Worm (Caenorhabditis elegans) whole organism, L3 larva: Measurements from ENCODE around the gene srh-46.

Experiments
- R02D3.7 ChIP-seq: fragments of 150-350 bp; optimal IDR thresholded peaks from 2 replicates; lab custom pipeline; 2014; ENCODE audit warnings: missing biosample characterization, missing genetic modification characterization
- aly-2 ChIP-seq: fragments of 150-350 bp; optimal IDR thresholded peaks from 2 replicates; lab custom pipeline; 2014; ENCODE audit warnings: missing biosample characterization, missing genetic modification characterization
- ama-1 ChIP-seq: fragments of 150-350 bp; optimal IDR thresholded peaks from 2 replicates; lab custom pipeline; 2018
- ceh-16 ChIP-seq: sonication (generic microtip); optimal IDR thresholded peaks from 2 replicates; lab custom pipeline; 2017; ENCODE audit warnings: missing biosample characterization, missing genetic modification characterization
- ceh-28 ChIP-seq: fragments of 150-350 bp; optimal IDR thresholded peaks from 2 replicates; lab custom pipeline; 2014; ENCODE audit warnings: missing biosample characterization, missing genetic modification reagents, missing genetic modification characterization
- ceh-9 ChIP-seq: sonication (generic microtip); optimal IDR thresholded peaks from 2 replicates; lab custom pipeline; 2018; ENCODE audit warnings: missing biosample characterization, missing genetic modification characterization
- egl-27 ChIP-seq: sonication (generic microtip); optimal IDR thresholded peaks from 4 replicates; lab custom pipeline; 2017; ENCODE audit warnings: missing biosample characterization, missing genetic modification reagents, missing genetic modification characterization
- egl-5 ChIP-seq: fragments of 150-350 bp; optimal IDR thresholded peaks from 2 replicates; lab custom pipeline; 2017; ENCODE audit warnings: missing biosample characterization, missing genetic modification reagents, missing genetic modification characterization, inconsistent platforms
- elt-1 ChIP-seq: fragments of 150-350 bp; optimal IDR thresholded peaks from 2 replicates; lab custom pipeline; 2014; ENCODE audit warnings: missing biosample characterization, missing genetic modification characterization
- elt-2 ChIP-seq: sonication (generic microtip); optimal IDR thresholded peaks from 2 replicates; lab custom pipeline; 2016; ENCODE audit warnings: missing genetic modification reagents, mild to moderate bottlenecking, missing genetic modification characterization, missing compliant biosample characterization
- elt-3 ChIP-seq, 3 experiments: fragments of 150-350 bp in 1 of 3; sonication (generic microtip) in 2 of 3; optimal IDR thresholded peaks; 2 replicates in 2 of 3; 4 replicates in 1 of 3; lab custom pipeline; 2014 to 2017; ENCODE audit warnings: missing biosample characterization in 3 of 3, missing genetic modification characterization in 3 of 3
- eor-1 ChIP-seq, 2 experiments: fragments of 150-350 bp; optimal IDR thresholded peaks; 2 replicates each; lab custom pipeline; 2014 to 2018; ENCODE audit warnings: missing biosample characterization in 2 of 2, missing genetic modification characterization in 2 of 2
- fkh-2 ChIP-seq: fragments of 150-350 bp; optimal IDR thresholded peaks from 2 replicates; lab custom pipeline; 2014; ENCODE audit warnings: missing biosample characterization, missing genetic modification reagents, missing genetic modification characterization
- fos-1 ChIP-seq: fragments of 150-350 bp; optimal IDR thresholded peaks from 2 replicates; lab custom pipeline; 2014; ENCODE audit warnings: missing biosample characterization, missing genetic modification characterization
- lin-15B ChIP-seq: fragments of 150-350 bp; optimal IDR thresholded peaks from 2 replicates; lab custom pipeline; 2014; ENCODE audit warnings: missing biosample characterization, missing genetic modification characterization
- lin-39 ChIP-seq: fragments of 150-350 bp; optimal IDR thresholded peaks from 2 replicates; lab custom pipeline; 2018; ENCODE audit warnings: missing biosample characterization, missing genetic modification reagents, missing genetic modification characterization
- mml-1 ChIP-seq: fragments of 150-350 bp; sonication (generic microtip); optimal IDR thresholded peaks from 3 replicates; lab custom pipeline; 2014; ENCODE audit warnings: missing biosample characterization, missing genetic modification characterization
- nfya-1 ChIP-seq: sonication (generic microtip); optimal IDR thresholded peaks from 2 replicates; lab custom pipeline; 2017; ENCODE audit warnings: missing genetic modification characterization, mild to moderate bottlenecking, missing compliant biosample characterization, antibody characterized with exemption, moderate library complexity; ENCODE audit not compliant: insufficient read depth
- nhr-11 ChIP-seq: fragments of 150-350 bp; optimal IDR thresholded peaks from 2 replicates; lab custom pipeline; 2014; ENCODE audit warnings: missing biosample characterization, missing genetic modification characterization
- nhr-12 ChIP-seq: fragments of 150-350 bp; optimal IDR thresholded peaks from 2 replicates; lab custom pipeline; 2014; ENCODE audit warnings: missing biosample characterization, missing genetic modification characterization
- nhr-23 ChIP-seq: fragments of 150-350 bp; optimal IDR thresholded peaks from 2 replicates; lab custom pipeline; 2014; ENCODE audit warnings: missing biosample characterization, missing genetic modification reagents, missing genetic modification characterization
- nhr-25 ChIP-seq: sonication (generic microtip); optimal IDR thresholded peaks from 2 replicates; lab custom pipeline; 2017; ENCODE audit warnings: missing biosample characterization, missing genetic modification characterization
- nhr-43 ChIP-seq: sonication (generic microtip); optimal IDR thresholded peaks from 2 replicates; lab custom pipeline; 2016; ENCODE audit warnings: mild to moderate bottlenecking, missing genetic modification characterization, missing compliant biosample characterization; ENCODE audit not compliant: poor library complexity, severe bottlenecking
- pha-4 ChIP-seq: fragments of 150-350 bp; optimal IDR thresholded peaks from 2 replicates; lab custom pipeline; 2014; ENCODE audit warnings: missing biosample characterization, missing genetic modification reagents, missing genetic modification characterization
- pqm-1 ChIP-seq: fragments of 150-350 bp; optimal IDR thresholded peaks from 2 replicates; lab custom pipeline; 2017; ENCODE audit warnings: missing biosample characterization, missing genetic modification characterization, inconsistent platforms
- tbx-2 ChIP-seq: sonication (generic microtip); optimal IDR thresholded peaks from 2 replicates; lab custom pipeline; 2016; ENCODE audit warnings: mild to moderate bottlenecking, missing genetic modification characterization, missing compliant biosample characterization
- unc-39 ChIP-seq: sonication (generic microtip); optimal IDR thresholded peaks from 4 replicates; lab custom pipeline; 2017; ENCODE audit warnings: missing biosample characterization, missing genetic modification characterization
- unc-62 ChIP-seq: fragments of 150-350 bp; sonication (generic microtip); optimal IDR thresholded peaks from 4 replicates; lab custom pipeline; 2014; ENCODE audit warnings: missing biosample characterization, missing genetic modification reagents, missing genetic modification characterization
- ztf-11 ChIP-seq: fragments of 150-350 bp; optimal IDR thresholded peaks from 2 replicates; lab custom pipeline; 2014; ENCODE audit warnings: missing biosample characterization, missing genetic modification characterization
- ztf-4 ChIP-seq: fragments of 150-350 bp; optimal IDR thresholded peaks from 2 replicates; lab custom pipeline; 2014; ENCODE audit warnings: missing biosample characterization, missing genetic modification characterization

Gene srh-46

ce11 chrV:11314025-11314880, 11.6 kb upstream of the srh-46 start (continued):
- TF ChIP-seq nhr-23 (tag; lab: Kevin White, UChicago) (peak; percentile 76), nhr-11 (tag; lab: Kevin White, UChicago) (no peak), elt-3 (tag; optimal IDR thresholded peaks at IDR 0.05; lab: Kevin White, UChicago) (peak in 1 of 3 experiments; percentile 64), lin-39 (peak; percentile 77), nhr-12 (no peak), ceh-9 (tag; lab: Kevin White, UChicago) (no peak), fos-1 (tag; lab: Kevin White, UChicago) (peak; percentile 74), ztf-4 (peak; percentile 18), nhr-25 (tag; lab: Kevin White, UChicago) (peak; percentile 81), fkh-2 (tag; lab: Kevin White, UChicago) (no peak), R02D3.7 (peak; percentile 36), elt-1 (tag; lab: Kevin White, UChicago) (peak; percentile 41), lin-15B (tag; lab: Kevin White, UChicago) (peak; percentile 24)

DNA sequence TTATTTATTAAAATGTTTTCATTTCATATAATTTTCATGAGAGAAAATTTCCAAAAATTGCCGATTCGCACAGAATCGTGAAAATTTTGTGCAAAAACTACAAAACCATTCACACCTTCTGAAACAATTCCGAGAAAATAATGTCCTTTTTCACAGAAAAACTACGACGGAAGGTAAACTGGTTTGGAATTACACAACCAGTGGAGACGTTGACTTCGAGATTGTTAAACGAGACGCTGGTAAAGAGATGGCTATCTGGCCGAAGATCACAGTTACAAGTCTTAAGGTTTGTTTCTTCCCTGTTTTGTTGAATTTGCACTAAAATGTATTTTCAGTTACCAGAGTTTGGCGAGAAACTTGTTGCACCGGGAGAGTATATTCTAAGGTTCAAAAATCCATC, 10.2 kb upstream of the srh-46 start:
- TF ChIP-seq nhr-12 = no peak
- TF ChIP-seq lin-15B (tag; lab: Kevin White, UChicago) = no peak
- no peak for TF ChIP-seq eor-1 (tag; optimal IDR thresholded peaks at IDR 0.05; lab: Kevin White, UChicago)
- TF ChIP-seq elt-2 = no peak
- TF ChIP-seq fkh-2 (tag; lab: Kevin White, UChicago) = no peak
- no peak for TF ChIP-seq ceh-28
- no peak for TF ChIP-seq R02D3.7
- no peak for TF ChIP-seq egl-5

DNA sequence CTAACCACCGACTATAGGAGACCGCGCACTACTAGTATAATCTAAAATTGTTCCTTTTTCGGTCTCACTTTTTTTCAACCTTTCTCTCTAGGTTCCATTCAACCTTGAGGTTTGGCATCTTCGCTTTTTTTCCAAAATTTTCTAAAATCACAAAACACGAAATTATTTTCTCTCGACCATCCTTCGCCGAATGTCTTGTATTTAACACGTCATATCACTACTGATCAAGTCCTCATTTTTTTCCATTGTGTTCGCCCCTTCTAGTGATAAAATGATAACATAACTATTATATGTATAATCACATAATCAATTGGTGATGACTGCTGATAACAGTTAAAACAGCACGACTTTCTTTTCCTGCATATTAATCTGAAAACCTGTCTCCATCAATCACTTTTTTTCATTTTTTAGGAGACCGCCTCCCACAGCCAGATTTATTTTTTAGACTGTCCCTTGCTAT, 8.4 kb upstream of the srh-46 start, which contains the start of gene T03F7.7:
Gene T03F7.7 (plus strand): TSS at position 410 of the 460 bp plus-strand sequence.
- TF ChIP-seq lin-15B (tag; lab: Kevin White, UChicago) = no peak
- peak in 1 of 3 experiments; percentile 67 for TF ChIP-seq elt-3 (tag; optimal IDR thresholded peaks at IDR 0.05; lab: Kevin White, UChicago)
- TF ChIP-seq pqm-1 (tag; lab: Kevin White, UChicago) = peak; percentile 36
- peak; percentile 97 for TF ChIP-seq elt-2
- no peak for TF ChIP-seq nhr-43

ce11 chrV:11308915-11309314, 6.2 kb upstream of the srh-46 start:
- TF ChIP-seq lin-39 (peak; percentile 51), tbx-2 (no peak), nfya-1 (tag; lab: Kevin White, UChicago) (peak; percentile 51)

- no peak for TF ChIP-seq nhr-25 (tag; lab: Kevin White, UChicago)
- TF ChIP-seq egl-27 (tag; lab: Kevin White, UChicago) = no peak
- no peak for TF ChIP-seq mml-1 (tag; lab: Kevin White, UChicago)
- no peak for TF ChIP-seq nhr-11 (tag; lab: Kevin White, UChicago)
- TF ChIP-seq ztf-11 = no peak
- no peak for TF ChIP-seq ama-1 (lab: Kevin White, UChicago)
- no peak for TF ChIP-seq ceh-16 (tag; lab: Kevin White, UChicago)
- no peak for TF ChIP-seq unc-62
- TF ChIP-seq pha-4 (tag; lab: Kevin White, UChicago) = no peak
- no peak for TF ChIP-seq ceh-28
- no peak for TF ChIP-seq elt-3 (tag; optimal IDR thresholded peaks at IDR 0.05; lab: Kevin White, UChicago)
- TF ChIP-seq aly-2 (tag; lab: Kevin White, UChicago) = no peak
- no peak for TF ChIP-seq unc-39
- no peak for TF ChIP-seq lin-15B (tag; lab: Kevin White, UChicago)
- no peak for TF ChIP-seq fkh-2 (tag; lab: Kevin White, UChicago)
These were observed 5.7 kb upstream of the srh-46 start, which contains the start of gene snf-11 for ce11 chrV:11308346-11308745. snf-11 (minus strand) TSS chrV:11308446.

- TF ChIP-seq nfya-1 (tag; lab: Kevin White, UChicago) (peak; percentile 33), eor-1 (tag; optimal IDR thresholded peaks at IDR 0.05; lab: Kevin White, UChicago) (no peak), tbx-2 (no peak), ceh-9 (tag; lab: Kevin White, UChicago) (no peak)
These were observed 5.1 kb upstream of the srh-46 start for ce11 chrV:11307781-11308180.
